Worm (Caenorhabditis elegans): ENCODE results near the gene col-92.

col-92 gene

DNA sequence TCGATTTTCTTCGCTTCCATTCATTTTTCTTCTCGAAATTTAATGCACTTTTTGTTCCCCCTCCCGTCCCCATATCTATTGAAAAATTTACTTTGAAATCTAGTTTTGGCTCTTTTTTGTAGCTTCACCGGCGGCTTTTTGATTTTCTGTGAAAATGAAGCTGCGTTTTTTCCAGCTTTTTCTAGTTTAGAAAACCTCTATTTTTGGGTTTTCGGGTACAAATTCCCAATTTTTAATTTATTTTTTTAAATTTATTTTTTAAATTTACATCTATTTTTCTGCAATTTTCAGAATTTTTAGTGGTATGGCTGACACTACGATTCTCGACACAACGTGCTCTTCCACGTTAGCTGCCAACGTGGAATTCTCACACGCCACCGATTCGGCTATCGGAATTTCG is 35.9 kb downstream of the col-92 start, which contains the start of gene strd-1:
strd-1 (plus strand) TSS at position 301 of the 400 bp plus-strand sequence.
- TF ChIP-seq aptf-2 (GFP tag; conservative IDR thresholded peaks at IDR 0.05) (no peak), rec-8 (tag; optimal IDR thresholded peaks at IDR 0.05) (no peak), madf-6 (GFP tag; IDR thresholded peaks at IDR 0.05) (no peak), C17E4.6 (GFP tag; IDR thresholded peaks at IDR 0.05) (no peak), lag-1 (GFP tag; IDR thresholded peaks at IDR 0.05) (no peak), B0019.2 (GFP tag; conservative IDR thresholded peaks at IDR 0.05) (no peak), madf-8 (GFP tag; conservative IDR thresholded peaks at IDR 0.05) (no peak), T07F8.4 (tag; optimal IDR thresholded peaks at IDR 0.05) (no peak), somi-1 (GFP tag; optimal IDR thresholded peaks at IDR 0.05) (no peak), die-1 (tag; optimal IDR thresholded peaks at IDR 0.05) (no peak), egl-18 (GFP tag; IDR thresholded peaks at IDR 0.05) (no peak), B0261.1 (tag; optimal IDR thresholded peaks at IDR 0.05) (no peak), F57A8.1 (GFP tag; optimal IDR thresholded peaks at IDR 0.05) (no peak), let-607 (tag; optimal IDR thresholded peaks at IDR 0.05) (no peak), hmg-1.2 (GFP tag; IDR thresholded peaks at IDR 0.05) (no peak), tbx-9 (tag; optimal IDR thresholded peaks at IDR 0.05; ENCODE audit: borderline replicate concordance) (no peak), snpc-1.3 (tag; optimal IDR thresholded peaks at IDR 0.05; ENCODE audit: insufficient read depth) (no peak), ztf-22 (GFP tag; optimal IDR thresholded peaks at IDR 0.05) (no peak), him-1 (tag; optimal IDR thresholded peaks at IDR 0.05) (no peak), D2030.7 (GFP tag; IDR thresholded peaks at IDR 0.05) (no peak)

DNA sequence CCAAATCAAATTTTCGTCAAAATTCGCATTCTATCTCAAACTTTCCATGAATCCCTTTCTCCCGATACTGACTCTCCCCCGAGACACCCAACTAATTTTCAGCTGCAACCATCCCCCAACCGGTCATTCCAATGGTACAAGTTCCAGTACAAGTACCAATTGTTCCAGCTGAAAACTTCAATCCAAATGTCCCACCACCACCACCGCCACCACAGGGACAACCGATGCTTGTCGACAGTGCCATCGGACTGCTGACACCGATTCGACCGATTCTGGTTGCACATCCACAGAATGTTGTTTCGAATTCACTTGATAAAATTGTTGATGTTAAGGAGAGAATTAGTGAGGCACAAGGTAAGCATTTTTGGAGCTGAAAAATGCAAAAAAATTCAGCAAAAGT is 37.5 kb downstream of the col-92 start:
- TF ChIP-seq F57A8.1 (GFP tag; optimal IDR thresholded peaks at IDR 0.05) = no peak
- no peak for TF ChIP-seq snpc-1.3 (tag; optimal IDR thresholded peaks at IDR 0.05; ENCODE audit: insufficient read depth)
- no peak for TF ChIP-seq lin-35 (GFP tag; optimal IDR thresholded peaks at IDR 0.05)
- no peak for TF ChIP-seq cebp-2 (GFP tag; IDR thresholded peaks at IDR 0.05)
- no peak for TF ChIP-seq atf-7 (tag; optimal IDR thresholded peaks at IDR 0.05)
- TF ChIP-seq nhr-80 (tag; optimal IDR thresholded peaks at IDR 0.05) = no peak
- no peak for TF ChIP-seq F10E7.11 (tag; optimal IDR thresholded peaks at IDR 0.05)
- no peak for TF ChIP-seq sea-2 (GFP tag; IDR thresholded peaks at IDR 0.05)
- no peak for TF ChIP-seq Y67H2A.10 (GFP tag; conservative IDR thresholded peaks at IDR 0.05)
- TF ChIP-seq tbx-9 (tag; optimal IDR thresholded peaks at IDR 0.05; ENCODE audit: borderline replicate concordance) = no peak

ce11 chrIII:10942905-10943304 is 40.1 kb downstream of the col-92 start:
- no peak for TF ChIP-seq somi-1 (GFP tag; optimal IDR thresholded peaks at IDR 0.05)
- no peak for TF ChIP-seq bed-1 (GFP tag; IDR thresholded peaks at IDR 0.05)
- no peak for TF ChIP-seq C17E4.6 (GFP tag; IDR thresholded peaks at IDR 0.05)
- no peak for TF ChIP-seq egl-18 (GFP tag; IDR thresholded peaks at IDR 0.05)
- TF ChIP-seq unc-130 (GFP tag; optimal IDR thresholded peaks at IDR 0.05) = no peak
- no peak for TF ChIP-seq ceh-79 (tag; optimal IDR thresholded peaks at IDR 0.05)
- TF ChIP-seq D2030.7 (GFP tag; IDR thresholded peaks at IDR 0.05) = no peak
- no peak for TF ChIP-seq ceh-91 (GFP tag; IDR thresholded peaks at IDR 0.05)
- TF ChIP-seq nfya-2 (GFP tag; IDR thresholded peaks at IDR 0.05) = no peak
- no peak for TF ChIP-seq attf-3 (GFP tag; conservative IDR thresholded peaks at IDR 0.05)

DNA sequence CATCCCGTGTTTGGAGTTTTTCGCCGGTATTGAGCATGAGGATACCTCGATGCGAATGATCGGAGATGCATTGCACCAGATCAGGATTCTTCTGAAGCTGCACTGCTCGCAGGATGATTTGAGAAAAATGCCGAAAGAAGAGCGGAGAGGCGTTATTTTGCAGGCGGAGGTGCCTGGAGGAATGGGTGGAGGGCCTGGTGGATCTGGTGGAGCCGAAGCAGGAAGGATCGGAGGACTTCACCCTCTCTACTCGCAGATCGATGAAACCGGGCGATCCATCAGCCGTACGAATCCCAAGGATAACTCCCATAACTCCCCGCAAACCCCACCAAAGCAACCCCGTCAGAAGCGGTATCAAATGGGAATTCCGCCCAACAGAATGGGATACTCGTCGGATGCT is 43.9 kb downstream of the col-92 start:
- no peak for TF ChIP-seq F52B5.7 (tag; optimal IDR thresholded peaks at IDR 0.05)
- TF ChIP-seq zfh-2 (GFP tag; conservative IDR thresholded peaks at IDR 0.05) = peak; percentile 81
- peak; percentile 59; the same call in 1 of the 2 replicates for TF ChIP-seq egrh-3 (GFP tag; IDR thresholded peaks at IDR 0.05)

Measured in whole organism, young adult.